Fruit fly (Drosophila melanogaster) whole organism, prepupa: Measurements from ENCODE around the gene salr.

Experiments
- CG11294 ChIP-seq: fragments of 200-800 bp; sonication (Bioruptor generic); IDR thresholded peaks from 2 replicates; pipeline ENCODE4 v1.3.6; 2022; ENCODE audit warnings: missing biosample characterization, missing genetic modification characterization
- CG11902 ChIP-seq: fragments of 200-800 bp; sonication (Bioruptor generic); optimal IDR thresholded peaks from 3 replicates; lab custom pipeline; 2016; ENCODE audit warnings: missing biosample characterization, missing genetic modification characterization
- CG31627 ChIP-seq: fragments of 200-800 bp; sonication (Bioruptor generic); optimal IDR thresholded peaks from 3 replicates; lab custom pipeline; 2016; ENCODE audit warnings: missing biosample characterization, missing genetic modification characterization
- Met ChIP-seq: fragments of 200-800 bp; sonication (Bioruptor generic); optimal IDR thresholded peaks from 3 replicates; lab custom pipeline; 2016; ENCODE audit warnings: missing biosample characterization, missing genetic modification characterization
- OdsH ChIP-seq: fragments of 200-800 bp; sonication (Bioruptor generic); optimal IDR thresholded peaks from 3 replicates; lab custom pipeline; 2016; ENCODE audit warnings: missing biosample characterization, missing genetic modification characterization
- Sox14 ChIP-seq: fragments of 200-800 bp; sonication (Bioruptor generic); optimal IDR thresholded peaks from 3 replicates; lab custom pipeline; 2016; ENCODE audit warnings: missing biosample characterization, missing genetic modification characterization
- Sox15 ChIP-seq: fragments of 200-800 bp; sonication (Bioruptor generic); optimal IDR thresholded peaks from 3 replicates; lab custom pipeline; 2016; ENCODE audit warnings: missing biosample characterization, missing genetic modification characterization
- fkh ChIP-seq: fragments of 200-800 bp; sonication (Bioruptor generic); optimal IDR thresholded peaks from 3 replicates; lab custom pipeline; 2017; ENCODE audit warnings: missing biosample characterization, mild to moderate bottlenecking, missing genetic modification characterization, moderate library complexity
- ss ChIP-seq, 2 experiments: fragments of 200-800 bp; sonication (Bioruptor generic); optimal IDR thresholded peaks; 2 replicates in 1 of 2; 3 replicates in 1 of 2; lab custom pipeline; 2017 to 2018; ENCODE audit warnings: mild to moderate bottlenecking in 2 of 2, missing biosample characterization in 2 of 2, missing genetic modification characterization in 2 of 2, moderate library complexity in 1 of 2

- peak; percentile 86 for TF ChIP-seq CG11902 (GFP tag; lab: Kevin White, UChicago)
- peak; percentile 89 for TF ChIP-seq CG11294 (GFP tag; lab: Robert Waterston, UW)
- TF ChIP-seq Met (GFP tag; lab: Kevin White, UChicago) = peak; percentile 91
- peak; percentile 92 for TF ChIP-seq OdsH (GFP tag; lab: Kevin White, UChicago)
- peak; percentile 96 for TF ChIP-seq Sox14
- no peak for TF ChIP-seq fkh (GFP tag; lab: Kevin White, UChicago)
- TF ChIP-seq Sox15 = peak; percentile 82
- TF ChIP-seq ss (GFP tag; optimal IDR thresholded peaks at IDR 0.05; lab: Kevin White, UChicago) = peak; percentile 90 to 94
- TF ChIP-seq CG31627 = peak; percentile 93
Observed at dm6 chr2L:11323917-11324316, 34.8 kb upstream of the salr start.
